Fruit fly (Drosophila melanogaster) whole organism, prepupa: ENCODE data around the gene CG31546.

Experiments used
- Blimp-1 ChIP-seq: fragments of 200-800 bp; sonication (Bioruptor generic); optimal IDR thresholded peaks from 3 replicates; lab custom pipeline; 2017; ENCODE audit warnings: missing biosample characterization, missing genetic modification characterization, mild to moderate bottlenecking, moderate library complexity, missing genetic modification reagents
- CG10631 ChIP-seq: fragments of 200-800 bp; sonication (Bioruptor generic); optimal IDR thresholded peaks from 2 replicates; lab custom pipeline; 2016; ENCODE audit warnings: missing biosample characterization, missing genetic modification characterization
- CG10669 ChIP-seq: fragments of 200-800 bp; sonication (Bioruptor generic); optimal IDR thresholded peaks from 3 replicates; lab custom pipeline; 2018; ENCODE audit warnings: missing biosample characterization, mild to moderate bottlenecking, missing genetic modification characterization, moderate library complexity
- CG11294 ChIP-seq: fragments of 200-800 bp; sonication (Bioruptor generic); IDR thresholded peaks from 2 replicates; pipeline ENCODE4 v1.3.6; 2022; ENCODE audit warnings: missing biosample characterization, missing genetic modification characterization
- CG11762 ChIP-seq: fragments of 200-800 bp; sonication (Bioruptor generic); optimal IDR thresholded peaks from 3 replicates; lab custom pipeline; 2016; ENCODE audit warnings: missing biosample characterization, missing genetic modification characterization; ENCODE audit not compliant: insufficient read depth
- CG15336 ChIP-seq: fragments of 200-800 bp; sonication (Bioruptor generic); IDR thresholded peaks from 2 replicates; pipeline ENCODE4 v1.3.6; 2022; ENCODE audit warnings: missing biosample characterization, missing genetic modification characterization
- CG16779 ChIP-seq: fragments of 200-800 bp; sonication (Bioruptor generic); optimal IDR thresholded peaks from 3 replicates; lab custom pipeline; 2017; ENCODE audit warnings: missing biosample characterization, mild to moderate bottlenecking, missing genetic modification characterization
- CG3032 ChIP-seq: fragments of 200-800 bp; optimal IDR thresholded peaks from 2 replicates; lab custom pipeline; 2019; ENCODE audit warnings: missing biosample characterization, mild to moderate bottlenecking, missing genetic modification characterization, moderate library complexity
- CG31627 ChIP-seq: fragments of 200-800 bp; sonication (Bioruptor generic); optimal IDR thresholded peaks from 3 replicates; lab custom pipeline; 2016; ENCODE audit warnings: missing biosample characterization, missing genetic modification characterization
- CG32006 ChIP-seq: fragments of 200-800 bp; sonication (Bioruptor generic); optimal IDR thresholded peaks from 3 replicates; lab custom pipeline; 2017; ENCODE audit warnings: missing biosample characterization, mild to moderate bottlenecking, missing genetic modification characterization
- CG34406 ChIP-seq: fragments of 200-800 bp; sonication (Bioruptor generic); optimal IDR thresholded peaks from 3 replicates; lab custom pipeline; 2016; ENCODE audit warnings: missing biosample characterization, missing genetic modification characterization
- CG3919 ChIP-seq: fragments of 200-800 bp; sonication (Bioruptor generic); optimal IDR thresholded peaks from 3 replicates; lab custom pipeline; 2016; ENCODE audit warnings: missing biosample characterization, missing genetic modification characterization
- CG6163 ChIP-seq: fragments of 200-800 bp; sonication (Bioruptor generic); IDR thresholded peaks from 3 replicates; pipeline ENCODE4 v1.3.6; 2022; ENCODE audit warnings: missing biosample characterization, missing genetic modification characterization
- CG6276 ChIP-seq: fragments of 200-800 bp; sonication (Bioruptor generic); optimal IDR thresholded peaks from 2 replicates; lab custom pipeline; 2017; ENCODE audit warnings: missing biosample characterization, mild to moderate bottlenecking, missing genetic modification characterization
- CG6792 ChIP-seq: fragments of 200-800 bp; sonication (Bioruptor generic); optimal IDR thresholded peaks from 3 replicates; lab custom pipeline; 2016; ENCODE audit warnings: missing biosample characterization, missing genetic modification characterization
- CG6854 ChIP-seq: fragments of 200-800 bp; sonication (Bioruptor generic); optimal IDR thresholded peaks from 2 replicates; lab custom pipeline; 2017; ENCODE audit warnings: missing biosample characterization, mild to moderate bottlenecking, missing genetic modification characterization
- CG7368 ChIP-seq: fragments of 200-800 bp; sonication (Bioruptor generic); optimal IDR thresholded peaks from 3 replicates; lab custom pipeline; 2016; ENCODE audit warnings: missing biosample characterization, missing genetic modification characterization
- CG8119 ChIP-seq: fragments of 200-800 bp; sonication (Bioruptor generic); IDR thresholded peaks from 3 replicates; pipeline ENCODE4 v1.3.6; 2022; ENCODE audit warnings: missing biosample characterization, missing genetic modification characterization
- CG8319 ChIP-seq: fragments of 200-800 bp; sonication (Bioruptor generic); optimal IDR thresholded peaks from 3 replicates; lab custom pipeline; 2016; ENCODE audit warnings: missing biosample characterization, missing genetic modification characterization
- CG8632 ChIP-seq: fragments of 200-800 bp; sonication (Bioruptor generic); optimal IDR thresholded peaks from 3 replicates; lab custom pipeline; 2016; ENCODE audit warnings: missing biosample characterization, missing genetic modification characterization
- CG9139 ChIP-seq: fragments of 200-800 bp; sonication (Bioruptor generic); optimal IDR thresholded peaks from 3 replicates; lab custom pipeline; 2017; ENCODE audit warnings: missing biosample characterization, mild to moderate bottlenecking, missing genetic modification characterization
- Eip75B ChIP-seq: fragments of 200-800 bp; sonication (Bioruptor generic); optimal IDR thresholded peaks from 3 replicates; lab custom pipeline; 2016; ENCODE audit warnings: missing biosample characterization, missing genetic modification characterization
- Ets21C ChIP-seq: fragments of 200-800 bp; sonication (Bioruptor generic); optimal IDR thresholded peaks from 3 replicates; lab custom pipeline; 2016; ENCODE audit warnings: missing biosample characterization, missing genetic modification characterization
- Ets96B ChIP-seq: fragments of 200-800 bp; optimal IDR thresholded peaks from 2 replicates; lab custom pipeline; 2019; ENCODE audit warnings: missing biosample characterization, mild to moderate bottlenecking, missing genetic modification characterization, moderate library complexity
- Gug ChIP-seq: fragments of 200-800 bp; sonication (Bioruptor generic); IDR thresholded peaks from 2 replicates; pipeline ENCODE4 v1.3.6; 2022; ENCODE audit warnings: missing biosample characterization, missing genetic modification characterization
- Hr38 ChIP-seq: sonication (Bioruptor generic); optimal IDR thresholded peaks from 2 replicates; lab custom pipeline; 2016; ENCODE audit warnings: missing biosample characterization, missing genetic modification characterization
- Hr39 ChIP-seq: fragments of 200-800 bp; sonication (Bioruptor generic); optimal IDR thresholded peaks from 2 replicates; lab custom pipeline; 2016; ENCODE audit warnings: missing biosample characterization, missing genetic modification characterization
- Hr4 ChIP-seq: fragments of 200-800 bp; sonication (Bioruptor generic); optimal IDR thresholded peaks from 3 replicates; lab custom pipeline; 2016; ENCODE audit warnings: missing biosample characterization, missing genetic modification characterization
- Lpt ChIP-seq: fragments of 200-800 bp; sonication (Bioruptor generic); optimal IDR thresholded peaks from 3 replicates; lab custom pipeline; 2016; ENCODE audit warnings: missing biosample characterization, missing genetic modification characterization
- Met ChIP-seq: fragments of 200-800 bp; sonication (Bioruptor generic); optimal IDR thresholded peaks from 3 replicates; lab custom pipeline; 2016; ENCODE audit warnings: missing biosample characterization, missing genetic modification characterization
- OdsH ChIP-seq: fragments of 200-800 bp; sonication (Bioruptor generic); optimal IDR thresholded peaks from 3 replicates; lab custom pipeline; 2016; ENCODE audit warnings: missing biosample characterization, missing genetic modification characterization
- Smox ChIP-seq: fragments of 200-800 bp; sonication (Bioruptor generic); optimal IDR thresholded peaks from 3 replicates; lab custom pipeline; 2016; ENCODE audit warnings: missing biosample characterization, missing genetic modification characterization
- Sox102F ChIP-seq: fragments of 200-800 bp; sonication (Bioruptor generic); optimal IDR thresholded peaks from 2 replicates; lab custom pipeline; 2016; ENCODE audit warnings: missing biosample characterization, mild to moderate bottlenecking, missing genetic modification characterization
- Sox14 ChIP-seq: fragments of 200-800 bp; sonication (Bioruptor generic); optimal IDR thresholded peaks from 3 replicates; lab custom pipeline; 2016; ENCODE audit warnings: missing biosample characterization, missing genetic modification characterization
- Sox15 ChIP-seq: fragments of 200-800 bp; sonication (Bioruptor generic); optimal IDR thresholded peaks from 3 replicates; lab custom pipeline; 2016; ENCODE audit warnings: missing biosample characterization, missing genetic modification characterization
- achi ChIP-seq: fragments of 200-800 bp; sonication (Bioruptor generic); optimal IDR thresholded peaks from 3 replicates; lab custom pipeline; 2016; ENCODE audit warnings: missing biosample characterization, missing genetic modification characterization
- acj6 ChIP-seq: fragments of 200-800 bp; sonication (Bioruptor generic); optimal IDR thresholded peaks from 3 replicates; lab custom pipeline; 2016; ENCODE audit warnings: missing biosample characterization, missing genetic modification characterization
- dac ChIP-seq: fragments of 200-800 bp; sonication (Bioruptor generic); optimal IDR thresholded peaks from 2 replicates; lab custom pipeline; 2017; ENCODE audit warnings: missing biosample characterization, mild to moderate bottlenecking, missing genetic modification characterization
- dsx ChIP-seq: fragments of 200-800 bp; optimal IDR thresholded peaks from 3 replicates; lab custom pipeline; 2019; ENCODE audit warnings: missing biosample characterization, mild to moderate bottlenecking, missing genetic modification characterization, moderate library complexity; ENCODE audit not compliant: poor library complexity, severe bottlenecking
- eg ChIP-seq: fragments of 200-800 bp; sonication (Bioruptor generic); IDR thresholded peaks from 3 replicates; pipeline ENCODE4 v1.3.6; 2022; ENCODE audit warnings: missing biosample characterization, missing genetic modification characterization
- esn ChIP-seq: fragments of 200-800 bp; sonication (Bioruptor generic); optimal IDR thresholded peaks from 2 replicates; lab custom pipeline; 2016; ENCODE audit warnings: missing biosample characterization, mild to moderate bottlenecking, missing genetic modification characterization, moderate library complexity
- fd59A ChIP-seq: fragments of 200-800 bp; sonication (Bioruptor generic); optimal IDR thresholded peaks from 2 replicates; lab custom pipeline; 2017; ENCODE audit warnings: missing biosample characterization, mild to moderate bottlenecking, missing genetic modification characterization, missing genetic modification reagents
- fd85E ChIP-seq: fragments of 200-800 bp; sonication (Bioruptor generic); optimal IDR thresholded peaks from 3 replicates; lab custom pipeline; 2016; ENCODE audit warnings: missing biosample characterization, missing genetic modification characterization
- fkh ChIP-seq: fragments of 200-800 bp; sonication (Bioruptor generic); optimal IDR thresholded peaks from 3 replicates; lab custom pipeline; 2017; ENCODE audit warnings: missing biosample characterization, mild to moderate bottlenecking, missing genetic modification characterization, moderate library complexity
- lz ChIP-seq: fragments of 200-800 bp; sonication (Bioruptor generic); optimal IDR thresholded peaks from 3 replicates; lab custom pipeline; 2016; ENCODE audit warnings: missing biosample characterization, missing genetic modification characterization
- net ChIP-seq: fragments of 200-800 bp; sonication (Bioruptor generic); optimal IDR thresholded peaks from 3 replicates; lab custom pipeline; 2016; ENCODE audit warnings: missing biosample characterization, missing genetic modification characterization
- salr ChIP-seq, 2 experiments: fragments of 200-800 bp; sonication (Bioruptor generic); optimal IDR thresholded peaks; 3 replicates each; lab custom pipeline; 2016 to 2018; ENCODE audit warnings: missing biosample characterization in 2 of 2, missing genetic modification characterization in 2 of 2, mild to moderate bottlenecking in 1 of 2
- spab ChIP-seq: fragments of 200-800 bp; sonication (Bioruptor generic); optimal IDR thresholded peaks from 2 replicates; lab custom pipeline; 2017; ENCODE audit warnings: missing biosample characterization, mild to moderate bottlenecking, missing genetic modification characterization, missing genetic modification reagents
- ss ChIP-seq, 2 experiments: fragments of 200-800 bp; sonication (Bioruptor generic); optimal IDR thresholded peaks; 2 replicates in 1 of 2; 3 replicates in 1 of 2; lab custom pipeline; 2017 to 2018; ENCODE audit warnings: mild to moderate bottlenecking in 2 of 2, missing biosample characterization in 2 of 2, missing genetic modification characterization in 2 of 2, moderate library complexity in 1 of 2
- svp ChIP-seq: fragments of 200-800 bp; sonication (Bioruptor generic); peaks from one replicate; lab custom pipeline; 2016; ENCODE audit warnings: missing biosample characterization, missing genetic modification characterization
- topi ChIP-seq: fragments of 200-800 bp; sonication (Bioruptor generic); optimal IDR thresholded peaks from 3 replicates; lab custom pipeline; 2016; ENCODE audit warnings: missing biosample characterization, missing genetic modification characterization
- vri ChIP-seq: fragments of 200-800 bp; sonication (Bioruptor generic); optimal IDR thresholded peaks from 3 replicates; lab custom pipeline; 2016; ENCODE audit warnings: missing biosample characterization, mild to moderate bottlenecking, missing genetic modification characterization

The CG31546 gene

dm6 chr3R:5654692-5655181 lies 19.3 kb upstream of the CG31546 start, which contains the start of the genes elm and MED27:
Gene elm, minus strand, starts transcription at chr3R:5654861.
Gene MED27, plus strand, starts transcription at chr3R:5655139.
- TF ChIP-seq CG3919 (GFP tag; lab: Kevin White, UChicago) (peak; percentile 91), CG31627 (GFP tag; lab: Kevin White, UChicago) (peak; percentile 97), Hr38 (peak; percentile 44), dac (GFP tag; lab: Kevin White, UChicago) (peak; percentile 64), CG9139 (GFP tag; lab: Kevin White, UChicago) (no peak), acj6 (GFP tag; lab: Kevin White, UChicago) (peak; percentile 94), ss (GFP tag; optimal IDR thresholded peaks at IDR 0.05; lab: Kevin White, UChicago) (peak; percentile 62 to 85), dsx (GFP tag; lab: Kevin White, UChicago) (peak; percentile 88), svp (GFP tag; lab: Kevin White, UChicago) (peak; percentile 98), CG6276 (no peak), Hr4 (GFP tag; lab: Kevin White, UChicago) (peak; percentile 94), CG8319 (GFP tag; lab: Kevin White, UChicago) (peak; percentile 86), CG6792 (GFP tag; lab: Kevin White, UChicago) (peak; percentile 85), eg (GFP tag; lab: Robert Waterston, UW) (peak; percentile 86), Ets21C (peak; percentile 95), fd59A (GFP tag; lab: Kevin White, UChicago) (peak; percentile 80), CG6854 (GFP tag; lab: Kevin White, UChicago) (peak; percentile 46), CG3032 (tag; lab: Kevin White, UChicago) (peak; percentile 93), CG11762 (peak; percentile 81), CG10669 (GFP tag; lab: Kevin White, UChicago) (peak; percentile 82), spab (GFP tag; lab: Kevin White, UChicago) (no peak), achi (GFP tag; lab: Kevin White, UChicago) (peak; percentile 89), salr (GFP tag; optimal IDR thresholded peaks at IDR 0.05; lab: Kevin White, UChicago) (peak; percentile 66 to 79), lz (GFP tag; lab: Kevin White, UChicago) (peak; percentile 96), fd85E (no peak), CG16779 (tag; lab: Kevin White, UChicago) (no peak), CG10631 (GFP tag; lab: Kevin White, UChicago) (peak; percentile 94), Lpt (GFP tag; lab: Kevin White, UChicago) (peak; percentile 76), vri (GFP tag; lab: Kevin White, UChicago) (peak; percentile 85), Sox14 (GFP tag; lab: Kevin White, UChicago) (peak; percentile 95), CG34406 (GFP tag; lab: Kevin White, UChicago) (peak; percentile 86), CG11294 (GFP tag; lab: Robert Waterston, UW) (peak; percentile 67; the same call in 1 of the 2 replicates), CG6163 (GFP tag; lab: Robert Waterston, UW) (peak; percentile 87), Ets96B (tag; lab: Kevin White, UChicago) (peak; percentile 87), Gug (GFP tag; lab: Robert Waterston, UW) (peak; percentile 88), esn (GFP tag; lab: Kevin White, UChicago) (peak; percentile 94), CG15336 (GFP tag; lab: Robert Waterston, UW) (peak; percentile 74), Sox102F (GFP tag; lab: Kevin White, UChicago) (peak; percentile 88), Hr39 (GFP tag; lab: Kevin White, UChicago) (peak; percentile 95), Sox15 (peak; percentile 94), Eip75B (GFP tag; lab: Kevin White, UChicago) (peak; percentile 89), Blimp-1 (GFP tag; lab: Kevin White, UChicago) (peak; percentile 68), CG32006 (GFP tag; lab: Kevin White, UChicago) (peak; percentile 88), net (GFP tag; lab: Kevin White, UChicago) (peak; percentile 83), Smox (GFP tag; lab: Kevin White, UChicago) (peak; percentile 92), CG8632 (GFP tag; lab: Kevin White, UChicago) (peak; percentile 83), fkh (peak; percentile 96), Met (GFP tag; lab: Kevin White, UChicago) (peak; percentile 92), CG7368 (GFP tag; lab: Kevin White, UChicago) (peak; percentile 71), topi (GFP tag; lab: Kevin White, UChicago) (peak; percentile 92), CG8119 (GFP tag; lab: Robert Waterston, UW) (peak; percentile 84), OdsH (GFP tag; lab: Kevin White, UChicago) (peak; percentile 94)
